Worm (Caenorhabditis elegans) whole organism, L4 larva: ENCODE measurements around the gene Y116A8C.10.

Experiments used
- fkh-10 ChIP-seq: fragments of 150-350 bp; optimal IDR thresholded peaks from 2 replicates; lab custom pipeline; 2014; ENCODE audit warnings: missing biosample characterization, missing genetic modification reagents, missing genetic modification characterization
- hif-1 ChIP-seq, 2 experiments: sonication (generic microtip); optimal IDR thresholded peaks; 2 replicates each; lab custom pipeline; 2016 to 2017; ENCODE audit warnings: missing compliant biosample characterization in 2 of 2, missing genetic modification characterization in 2 of 2, missing genetic modification reagents in 2 of 2, missing genotype in 2 of 2, mild to moderate bottlenecking in 1 of 2
- hlh-30 ChIP-seq: sonication (generic microtip); optimal IDR thresholded peaks from 2 replicates; lab custom pipeline; 2017; ENCODE audit warnings: antibody characterized with exemption, mild to moderate bottlenecking, missing genetic modification characterization, missing compliant biosample characterization; ENCODE audit not compliant: insufficient read depth
- lsy-2 ChIP-seq, 2 experiments: fragments of 150-350 bp in 1 of 2; sonication (generic microtip) in 1 of 2; optimal IDR thresholded peaks; 2 replicates each; lab custom pipeline; 2014 to 2017; ENCODE audit warnings: missing biosample characterization in 2 of 2, missing genetic modification characterization in 2 of 2
- nhr-11 ChIP-seq: fragments of 150-350 bp; optimal IDR thresholded peaks from 2 replicates; lab custom pipeline; 2014; ENCODE audit warnings: missing biosample characterization, missing genetic modification characterization
- nhr-25 ChIP-seq: sonication (generic microtip); optimal IDR thresholded peaks from 2 replicates; lab custom pipeline; 2017; ENCODE audit warnings: missing genetic modification characterization, mild to moderate bottlenecking, missing compliant biosample characterization, antibody characterized with exemption, moderate library complexity, borderline replicate concordance; ENCODE audit not compliant: insufficient read depth
- spr-1 ChIP-seq: sonication (generic microtip); optimal IDR thresholded peaks from 2 replicates; lab custom pipeline; 2016; ENCODE audit warnings: mild to moderate bottlenecking, missing genetic modification characterization, missing compliant biosample characterization
- unc-130 ChIP-seq: sonication (generic microtip); optimal IDR thresholded peaks from 2 replicates; lab custom pipeline; 2016; ENCODE audit warnings: missing genetic modification reagents, missing genetic modification characterization, missing compliant biosample characterization

DNA sequence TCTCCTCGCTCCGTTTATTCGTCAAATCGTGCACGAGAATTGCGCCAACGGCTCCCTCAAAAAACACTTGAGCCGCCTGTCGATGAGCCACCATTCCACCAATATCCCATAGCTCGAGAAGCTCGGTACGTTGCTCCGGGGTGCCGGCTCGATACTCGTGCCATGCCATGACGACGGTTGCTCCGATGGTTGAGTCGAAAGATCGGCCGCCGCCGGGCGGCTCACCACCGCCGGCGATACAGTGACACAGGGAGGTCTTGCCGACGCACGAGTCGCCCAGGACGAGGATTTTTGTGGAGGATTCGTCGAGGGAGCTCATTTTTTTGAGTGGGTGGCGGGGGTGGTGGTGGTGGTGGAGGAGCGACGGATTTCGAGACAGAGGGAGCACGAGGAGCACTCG lies 2.8 kb downstream of the Y116A8C.10 start:
- TF ChIP-seq hlh-30 (no peak), nhr-11 (tag; lab: Kevin White, UChicago) (no peak), fkh-10 (no peak), lsy-2 (tag; optimal IDR thresholded peaks at IDR 0.05; lab: Kevin White, UChicago) (no peak), hif-1 (tag; optimal IDR thresholded peaks at IDR 0.05; lab: Kevin White, UChicago) (no peak), spr-1 (no peak), unc-130 (GFP tag; lab: Kevin White, UChicago) (no peak), nhr-25 (tag; lab: Kevin White, UChicago) (no peak)
